Worm (Caenorhabditis elegans) whole organism, L3 larva: ENCODE data around the gene F28B4.4.

ENCODE experiments used
- R02D3.7 ChIP-seq: fragments of 150-350 bp; optimal IDR thresholded peaks from 2 replicates; lab custom pipeline; 2014; ENCODE audit warnings: missing biosample characterization, missing genetic modification characterization
- nfya-1 ChIP-seq: sonication (generic microtip); optimal IDR thresholded peaks from 2 replicates; lab custom pipeline; 2017; ENCODE audit warnings: missing genetic modification characterization, mild to moderate bottlenecking, missing compliant biosample characterization, antibody characterized with exemption, moderate library complexity; ENCODE audit not compliant: insufficient read depth

ce11 chrX:3199249-3199648 is 10.2 kb downstream of the F28B4.4 start, which contains the start of gene fax-1:
- TF ChIP-seq nfya-1, result peak; percentile 53
- no peak for TF ChIP-seq R02D3.7 (tag; lab: Kevin White, UChicago)
